Fruit fly (Drosophila melanogaster): Measurements from ENCODE around the gene CG17237.

CG17237 gene

dm6 chr2L:2289316-2289715 is at the start of gene CG17237:
CG17237 (minus strand) TSS chr2L:2289416.
- TF ChIP-seq net (GFP tag; optimal IDR thresholded peaks at IDR 0.05) (no peak), Eip75B (GFP tag; optimal IDR thresholded peaks at IDR 0.05) (no peak), ss (GFP tag; optimal IDR thresholded peaks at IDR 0.05) (no peak), CG11294 (GFP tag; IDR thresholded peaks at IDR 0.05) (no peak), Ets21C (GFP tag; optimal IDR thresholded peaks at IDR 0.05) (no peak), CG16779 (tag; optimal IDR thresholded peaks at IDR 0.05) (no peak), pdm3 (GFP tag; optimal IDR thresholded peaks at IDR 0.05) (no peak), acj6 (GFP tag; optimal IDR thresholded peaks at IDR 0.05) (no peak), fkh (GFP tag; optimal IDR thresholded peaks at IDR 0.05) (no peak)

dm6 chr2L:2314165-2314564 is 24.9 kb upstream of the CG17237 start:
- TF ChIP-seq CG1621 (tag; optimal IDR thresholded peaks at IDR 0.05) = no peak
- no peak for TF ChIP-seq fd85E (GFP tag; optimal IDR thresholded peaks at IDR 0.05)
- no peak for TF ChIP-seq eg (GFP tag; IDR thresholded peaks at IDR 0.05)
- TF ChIP-seq fkh (GFP tag; optimal IDR thresholded peaks at IDR 0.05) = no peak
- no peak for TF ChIP-seq Eip93F (GFP tag; optimal IDR thresholded peaks at IDR 0.05)
- TF ChIP-seq CG6163 (GFP tag; IDR thresholded peaks at IDR 0.05) = no peak
- TF ChIP-seq CG32006 (GFP tag; optimal IDR thresholded peaks at IDR 0.05) = peak; percentile 6

- TF ChIP-seq CG32006 (GFP tag; optimal IDR thresholded peaks at IDR 0.05) (no peak), topi (GFP tag; optimal IDR thresholded peaks at IDR 0.05) (no peak), lz (GFP tag; optimal IDR thresholded peaks at IDR 0.05) (no peak), CG3919 (GFP tag; optimal IDR thresholded peaks at IDR 0.05) (no peak), Sox15 (GFP tag; optimal IDR thresholded peaks at IDR 0.05) (no peak), CG11902 (GFP tag; optimal IDR thresholded peaks at IDR 0.05) (no peak), fd59A (GFP tag; optimal IDR thresholded peaks at IDR 0.05) (no peak), Sox14 (GFP tag; optimal IDR thresholded peaks at IDR 0.05) (no peak), spab (GFP tag; optimal IDR thresholded peaks at IDR 0.05) (no peak), eg (GFP tag; IDR thresholded peaks at IDR 0.05) (no peak), CG9139 (GFP tag; optimal IDR thresholded peaks at IDR 0.05) (no peak), CG10669 (GFP tag; optimal IDR thresholded peaks at IDR 0.05) (no peak), acj6 (GFP tag; optimal IDR thresholded peaks at IDR 0.05) (no peak), Ets96B (tag; optimal IDR thresholded peaks at IDR 0.05) (no peak)
These were observed 22.2 kb upstream of the CG17237 start, which contains the start of gene eys for dm6 chr2L:2311449-2311848. eys (plus strand) TSS chr2L:2311680.

- TF ChIP-seq Sox102F (GFP tag; optimal IDR thresholded peaks at IDR 0.05) = no peak
- TF ChIP-seq acj6 (GFP tag; optimal IDR thresholded peaks at IDR 0.05) = no peak
- TF ChIP-seq fkh (GFP tag; optimal IDR thresholded peaks at IDR 0.05) = no peak
- TF ChIP-seq CG8119 (GFP tag; IDR thresholded peaks at IDR 0.05) = no peak
- no peak for TF ChIP-seq CG6163 (GFP tag; IDR thresholded peaks at IDR 0.05)
- no peak for TF ChIP-seq CG10669 (GFP tag; optimal IDR thresholded peaks at IDR 0.05)
- TF ChIP-seq eg (GFP tag; IDR thresholded peaks at IDR 0.05) = no peak
- TF ChIP-seq CG6792 (GFP tag; optimal IDR thresholded peaks at IDR 0.05) = no peak
- TF ChIP-seq Hr39 (GFP tag; optimal IDR thresholded peaks at IDR 0.05) = no peak
- TF ChIP-seq Lpt (GFP tag; optimal IDR thresholded peaks at IDR 0.05) = no peak
- TF ChIP-seq CG11902 (GFP tag; optimal IDR thresholded peaks at IDR 0.05) = no peak
These were observed 18.4 kb upstream of the CG17237 start, which contains the start of gene CG16995 for dm6 chr2L:2307648-2308047. CG16995 (plus strand) TSS chr2L:2307948.

- TF ChIP-seq Eip75B (GFP tag; optimal IDR thresholded peaks at IDR 0.05) (no peak), salr (GFP tag; optimal IDR thresholded peaks at IDR 0.05) (no peak), CG10631 (GFP tag; optimal IDR thresholded peaks at IDR 0.05) (no peak), CG7368 (GFP tag; optimal IDR thresholded peaks at IDR 0.05) (no peak), cyc (GFP tag; optimal IDR thresholded peaks at IDR 0.05) (no peak), net (GFP tag; optimal IDR thresholded peaks at IDR 0.05) (no peak), CG8319 (GFP tag; optimal IDR thresholded peaks at IDR 0.05) (no peak), dac (GFP tag; optimal IDR thresholded peaks at IDR 0.05) (no peak), CG8119 (GFP tag; IDR thresholded peaks at IDR 0.05) (no peak), ss (GFP tag; optimal IDR thresholded peaks at IDR 0.05) (no peak), eg (GFP tag; IDR thresholded peaks at IDR 0.05) (no peak), CG15336 (GFP tag; IDR thresholded peaks at IDR 0.05) (no peak), CG10669 (GFP tag; optimal IDR thresholded peaks at IDR 0.05) (no peak), CG6792 (GFP tag; optimal IDR thresholded peaks at IDR 0.05) (no peak), CG16779 (tag; optimal IDR thresholded peaks at IDR 0.05) (no peak), OdsH (GFP tag; optimal IDR thresholded peaks at IDR 0.05) (no peak), pdm3 (GFP tag; optimal IDR thresholded peaks at IDR 0.05) (no peak)
These were observed 10.6 kb upstream of the CG17237 start, which contains the start of gene CG31949 for dm6 chr2L:2299803-2300202. CG31949 (plus strand) TSS chr2L:2300103.
